Worm (Caenorhabditis elegans): Measurements from ENCODE around the gene slc-17.8.
"Not testable (repeated sequence)": the region's sequence is repeated elsewhere in the genome, so short reads cannot be mapped to it uniquely, and the experiment has no call there.

DNA sequence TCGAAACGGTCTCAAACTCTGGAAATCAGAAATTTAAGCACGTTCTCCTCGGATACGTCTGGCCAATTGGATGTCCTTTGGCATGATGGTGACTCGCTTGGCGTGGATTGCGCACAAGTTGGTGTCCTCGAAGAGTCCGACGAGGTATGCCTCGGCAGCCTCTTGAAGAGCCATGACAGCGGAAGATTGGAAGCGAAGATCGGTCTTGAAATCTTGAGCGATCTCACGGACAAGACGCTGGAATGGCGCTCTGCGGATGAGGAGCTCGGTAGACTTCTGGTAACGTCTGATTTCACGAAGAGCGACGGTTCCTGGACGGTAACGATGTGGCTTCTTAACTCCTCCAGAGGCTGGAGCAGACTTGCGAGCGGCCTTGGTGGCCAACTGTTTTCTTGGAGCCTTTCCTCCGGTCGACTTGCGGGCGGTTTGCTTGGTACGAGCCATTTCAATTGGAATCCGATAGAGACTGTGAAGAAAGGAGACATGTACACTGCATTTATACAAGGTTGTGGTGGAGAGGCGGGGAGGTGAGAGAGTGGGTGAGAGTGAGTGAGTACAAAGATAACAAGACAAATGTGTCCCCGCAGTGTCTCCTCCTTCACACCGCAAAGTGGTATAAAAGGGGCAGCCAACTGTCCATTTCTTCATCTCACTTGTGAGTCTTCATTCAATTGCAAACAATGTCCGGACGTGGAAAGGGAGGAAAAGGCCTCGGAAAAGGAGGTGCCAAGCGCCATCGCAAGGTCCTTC lies 10.7 kb downstream of the slc-17.8 start, which contains the start of the genes his-6 and his-5:
- not testable (repeated sequence) for TF ChIP-seq lsy-2 (tag; optimal IDR thresholded peaks at IDR 0.05); sem-2 (GFP tag; optimal IDR thresholded peaks at IDR 0.05); lin-13 (tag; optimal IDR thresholded peaks at IDR 0.05)
